Worm (Caenorhabditis elegans): Measurements from ENCODE around the gene chc-1.

DNA sequence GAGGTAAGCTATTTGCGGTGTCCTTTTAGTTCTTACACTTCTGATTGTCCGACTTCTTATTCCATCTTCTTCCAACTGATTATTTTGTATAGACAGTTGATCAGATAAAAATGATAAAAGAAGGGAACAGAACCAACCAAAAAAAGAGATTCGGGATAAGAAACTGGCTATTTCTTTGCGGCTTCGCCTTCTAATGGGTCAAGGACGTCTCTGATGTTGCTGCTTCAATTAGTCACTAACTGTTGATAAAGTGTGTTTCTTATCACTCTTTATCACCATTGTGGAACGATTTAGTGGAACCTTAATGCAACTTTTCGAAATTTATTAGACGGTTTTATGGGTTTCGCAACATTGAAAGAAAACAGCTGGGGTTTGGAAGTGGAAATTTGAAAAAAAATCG is 33.4 kb upstream of the chc-1 start:
- TF ChIP-seq elt-4 (tag; optimal IDR thresholded peaks at IDR 0.05) (no peak), sdc-2 (tag; optimal IDR thresholded peaks at IDR 0.05) (no peak), zip-5 (tag; optimal IDR thresholded peaks at IDR 0.05) (no peak), pag-3 (tag; optimal IDR thresholded peaks at IDR 0.05; ENCODE audit: borderline replicate concordance) (no peak)
